Fruit fly (Drosophila melanogaster) whole organism, embryonic: ENCODE data around the gene CG6689.

Source experiments
- CG10267 ChIP-seq: fragments of 200-800 bp; sonication (Bioruptor generic); optimal IDR thresholded peaks from 2 replicates; lab custom pipeline; 2018; ENCODE audit warnings: missing biosample characterization, mild to moderate bottlenecking, missing genetic modification characterization, moderate library complexity
- CG10565 ChIP-seq: fragments of 200-800 bp; sonication (Bioruptor generic); optimal IDR thresholded peaks from 3 replicates; lab custom pipeline; 2016; ENCODE audit warnings: missing biosample characterization, mild to moderate bottlenecking, missing genetic modification characterization
- CG12659 ChIP-seq: fragments of 200-800 bp; sonication (Bioruptor generic); optimal IDR thresholded peaks from 3 replicates; lab custom pipeline; 2017; ENCODE audit warnings: mild to moderate bottlenecking, missing biosample characterization, missing genetic modification reagents, missing genetic modification characterization
- CG13287 ChIP-seq: fragments of 200-800 bp; sonication (Bioruptor generic); IDR thresholded peaks from 2 replicates; pipeline ENCODE4 v1.3.6; 2022; ENCODE audit warnings: missing biosample characterization, missing genetic modification characterization; ENCODE audit not compliant: partially characterized antibody
- CG14050 ChIP-seq: fragments of 200-800 bp; sonication (Bioruptor generic); IDR thresholded peaks from 3 replicates; pipeline ENCODE4 v1.3.6; 2022; ENCODE audit warnings: missing biosample characterization, missing genetic modification characterization
- CG14710 ChIP-seq: fragments of 200-800 bp; sonication (Bioruptor generic); optimal IDR thresholded peaks from 3 replicates; lab custom pipeline; 2019; ENCODE audit warnings: missing biosample characterization, mild to moderate bottlenecking, missing genetic modification characterization, moderate library complexity
- CG1603 ChIP-seq: fragments of 200-800 bp; sonication (Bioruptor generic); optimal IDR thresholded peaks from 2 replicates; lab custom pipeline; 2019; ENCODE audit warnings: missing biosample characterization, mild to moderate bottlenecking, missing genetic modification characterization, moderate library complexity
- CG17361 ChIP-seq: fragments of 200-800 bp; sonication (Bioruptor generic); IDR thresholded peaks from 3 replicates; pipeline ENCODE4 v1.3.6; 2022; ENCODE audit warnings: missing biosample characterization, missing genetic modification characterization
- CG2712 ChIP-seq: fragments of 200-800 bp; optimal IDR thresholded peaks from 3 replicates; lab custom pipeline; 2019; ENCODE audit warnings: missing biosample characterization, mild to moderate bottlenecking, missing genetic modification characterization, moderate library complexity
- CG31365 ChIP-seq: fragments of 200-800 bp; sonication (Bioruptor generic); optimal IDR thresholded peaks from 2 replicates; lab custom pipeline; 2018; ENCODE audit warnings: missing biosample characterization, mild to moderate bottlenecking, missing genetic modification characterization
- CG3281 ChIP-seq: fragments of 200-800 bp; sonication (Bioruptor generic); optimal IDR thresholded peaks from 3 replicates; lab custom pipeline; 2017; ENCODE audit warnings: missing biosample characterization, mild to moderate bottlenecking, missing genetic modification characterization
- CG3407 ChIP-seq: fragments of 200-800 bp; sonication (Bioruptor generic); optimal IDR thresholded peaks from 2 replicates; lab custom pipeline; 2018; ENCODE audit warnings: missing biosample characterization, mild to moderate bottlenecking, missing genetic modification characterization
- CG34422 ChIP-seq: fragments of 200-800 bp; sonication (Bioruptor generic); IDR thresholded peaks from 3 replicates; pipeline ENCODE4 v1.3.6; 2022; ENCODE audit warnings: missing biosample characterization, missing genetic modification characterization
- CG8290 ChIP-seq, 3 experiments: fragments of 200-800 bp; sonication (Bioruptor generic); optimal IDR thresholded peaks; 2 replicates each; lab custom pipeline; 2016 to 2019; ENCODE audit warnings: missing biosample characterization in 3 of 3, missing genetic modification characterization in 3 of 3, mild to moderate bottlenecking in 2 of 3, moderate library complexity in 1 of 3
- CG9797 ChIP-seq: fragments of 200-800 bp; sonication (Bioruptor generic); optimal IDR thresholded peaks from 3 replicates; lab custom pipeline; 2018; ENCODE audit warnings: missing biosample characterization, mild to moderate bottlenecking, missing genetic modification characterization
- CoRest ChIP-seq: fragments of 200-800 bp; sonication (Bioruptor generic); optimal IDR thresholded peaks from 3 replicates; lab custom pipeline; 2018; ENCODE audit warnings: missing biosample characterization, mild to moderate bottlenecking, missing genetic modification characterization, moderate library complexity
- D ChIP-seq, 2 experiments: fragments of 200-800 bp in 1 of 2; fragments of >200 bp in 1 of 2; sonication (Bioruptor generic) in 1 of 2; optimal IDR thresholded peaks; 2 replicates in 1 of 2; 3 replicates in 1 of 2; lab custom pipeline; 2017; ENCODE audit warnings: mild to moderate bottlenecking in 1 of 2, missing biosample characterization in 1 of 2, missing genetic modification characterization in 1 of 2, missing genetic modification reagents in 1 of 2
- Dp ChIP-seq: fragments of 200-800 bp; sonication (Bioruptor generic); optimal IDR thresholded peaks from 2 replicates; lab custom pipeline; 2018; ENCODE audit warnings: missing biosample characterization, mild to moderate bottlenecking, missing genetic modification characterization, moderate library complexity
- E2f2 ChIP-seq: fragments of 200-800 bp; sonication (Bioruptor generic); IDR thresholded peaks from 2 replicates; pipeline ENCODE4 v1.3.6; 2022; ENCODE audit warnings: missing biosample characterization, missing genetic modification characterization
- HLHmδ ChIP-seq: fragments of 200-800 bp; sonication (Bioruptor generic); optimal IDR thresholded peaks from 2 replicates; lab custom pipeline; 2018; ENCODE audit warnings: missing biosample characterization, mild to moderate bottlenecking, missing genetic modification characterization, moderate library complexity
- HmgZ ChIP-seq: fragments of 200-800 bp; sonication (Bioruptor generic); optimal IDR thresholded peaks from 2 replicates; lab custom pipeline; 2018; ENCODE audit warnings: missing biosample characterization, mild to moderate bottlenecking, missing genetic modification characterization
- Hmx ChIP-seq: fragments of 200-800 bp; sonication (Bioruptor generic); optimal IDR thresholded peaks from 2 replicates; lab custom pipeline; 2016; ENCODE audit warnings: missing biosample characterization, missing genetic modification characterization
- Lhr ChIP-seq: fragments of 200-800 bp; sonication (Bioruptor generic); optimal IDR thresholded peaks from 3 replicates; lab custom pipeline; 2017; ENCODE audit warnings: mild to moderate bottlenecking, missing biosample characterization, missing genetic modification reagents, missing genetic modification characterization
- Med ChIP-seq: fragments of 200-800 bp; sonication (Bioruptor generic); peaks from one replicate; lab custom pipeline; 2016; ENCODE audit warnings: missing biosample characterization, missing genetic modification characterization, mild to moderate bottlenecking, inconsistent platforms, moderate library complexity
- Opbp ChIP-seq: fragments of 200-800 bp; sonication (Bioruptor generic); IDR thresholded peaks from 3 replicates; pipeline ENCODE4 v1.3.6; 2022; ENCODE audit warnings: missing biosample characterization, missing genetic modification characterization; ENCODE audit not compliant: partially characterized antibody
- Sin3A ChIP-seq: fragments of >200 bp; optimal IDR thresholded peaks from 2 replicates; lab custom pipeline; 2018
- Six4 ChIP-seq: fragments of 200-800 bp; sonication (Bioruptor generic); optimal IDR thresholded peaks from 2 replicates; lab custom pipeline; 2016; ENCODE audit warnings: missing biosample characterization, missing genetic modification characterization
- Trl ChIP-seq, 3 experiments: fragments of >200 bp in 2 of 3; fragments of 200-800 bp in 1 of 3; sonication (Bioruptor generic) in 1 of 3; optimal IDR thresholded peaks; 2 replicates in 1 of 3; 3 replicates in 2 of 3; lab custom pipeline; 2016 to 2017; ENCODE audit warnings: missing biosample characterization in 1 of 3, missing genetic modification characterization in 1 of 3
- bab2 ChIP-seq: fragments of 200-800 bp; sonication (Bioruptor generic); optimal IDR thresholded peaks from 2 replicates; lab custom pipeline; 2016; ENCODE audit warnings: missing biosample characterization, missing genetic modification characterization
- crol ChIP-seq: fragments of 200-800 bp; sonication (Bioruptor generic); IDR thresholded peaks from 2 replicates; pipeline ENCODE4 v1.3.6; 2022; ENCODE audit warnings: missing biosample characterization, missing genetic modification characterization
- gfzf ChIP-seq: fragments of 200-800 bp; sonication (Bioruptor generic); optimal IDR thresholded peaks from 2 replicates; lab custom pipeline; 2016; ENCODE audit warnings: missing biosample characterization, mild to moderate bottlenecking, missing genetic modification characterization, moderate library complexity
- grau ChIP-seq: fragments of 200-800 bp; optimal IDR thresholded peaks from 3 replicates; lab custom pipeline; 2019; ENCODE audit warnings: missing biosample characterization, mild to moderate bottlenecking, missing genetic modification characterization, moderate library complexity
- ham ChIP-seq: fragments of 200-800 bp; sonication (Bioruptor generic); IDR thresholded peaks from 2 replicates; pipeline ENCODE4 v1.3.6; 2022; ENCODE audit warnings: missing biosample characterization, missing genetic modification characterization
- knrl ChIP-seq: fragments of 200-800 bp; sonication (Bioruptor generic); IDR thresholded peaks from 3 replicates; pipeline ENCODE4 v1.3.6; 2022; ENCODE audit warnings: missing biosample characterization, missing genetic modification characterization; ENCODE audit not compliant: partially characterized antibody
- nom ChIP-seq: fragments of 200-800 bp; sonication (Bioruptor generic); optimal IDR thresholded peaks from 2 replicates; lab custom pipeline; 2017; ENCODE audit warnings: missing biosample characterization, missing genetic modification characterization, mild to moderate bottlenecking, moderate library complexity, missing genetic modification reagents
- otp ChIP-seq: fragments of 200-800 bp; sonication (Bioruptor generic); IDR thresholded peaks from 3 replicates; pipeline ENCODE4, ENCODE4 v1.3.6; 2022; ENCODE audit warnings: missing biosample characterization, missing genetic modification characterization
- pfk ChIP-seq: fragments of 200-800 bp; sonication (Bioruptor generic); optimal IDR thresholded peaks from 2 replicates; lab custom pipeline; 2018; ENCODE audit warnings: missing biosample characterization, mild to moderate bottlenecking, missing genetic modification characterization, moderate library complexity
- phol ChIP-seq: fragments of 200-800 bp; sonication (Bioruptor generic); optimal IDR thresholded peaks from 3 replicates; lab custom pipeline; 2018; ENCODE audit warnings: missing biosample characterization, mild to moderate bottlenecking, missing genetic modification characterization, moderate library complexity
- row ChIP-seq: fragments of 200-800 bp; sonication (Bioruptor generic); IDR thresholded peaks from 3 replicates; pipeline ENCODE4 v1.3.6; 2022; ENCODE audit warnings: missing biosample characterization, missing genetic modification characterization
- stwl ChIP-seq: fragments of 200-800 bp; sonication (Bioruptor generic); optimal IDR thresholded peaks from 3 replicates; lab custom pipeline; 2018; ENCODE audit warnings: missing biosample characterization, mild to moderate bottlenecking, missing genetic modification characterization, moderate library complexity
- trem ChIP-seq: fragments of 200-800 bp; optimal IDR thresholded peaks from 3 replicates; lab custom pipeline; 2019; ENCODE audit warnings: missing biosample characterization, mild to moderate bottlenecking, missing genetic modification characterization, moderate library complexity

Gene CG6689

dm6 chr3R:11234918-11235371 lies 15.1 kb upstream of the CG6689 start, which contains the start of the genes Arfip and CG17721 (continued):
- TF ChIP-seq HmgZ (tag; lab: Kevin White, UChicago), result peak; percentile 35
- TF ChIP-seq CG8290 (GFP tag; optimal IDR thresholded peaks at IDR 0.05; lab: Kevin White, UChicago), result peak; percentile 10
- TF ChIP-seq CG8290 (tag; optimal IDR thresholded peaks at IDR 0.05; lab: Kevin White, UChicago), result no peak
- no peak for TF ChIP-seq CG3407 (GFP tag; lab: Kevin White, UChicago)
- TF ChIP-seq CG10267 (tag; lab: Kevin White, UChicago), result peak; percentile 16
- TF ChIP-seq otp (GFP tag; lab: Robert Waterston, UW), result no peak
- peak; percentile 93 for TF ChIP-seq CG14710 (tag; lab: Kevin White, UChicago)
- peak; percentile 67 for TF ChIP-seq CG1603 (tag; lab: Kevin White, UChicago)
- peak; percentile 81 for TF ChIP-seq CG12659 (GFP tag; lab: Kevin White, UChicago)
- TF ChIP-seq CG9797 (GFP tag; lab: Kevin White, UChicago), result peak; percentile 92
- TF ChIP-seq Lhr (GFP tag; lab: Kevin White, UChicago), result peak; percentile 72
- peak; percentile 58 for TF ChIP-seq E2f2
- peak; percentile 19 for TF ChIP-seq CG2712
- peak; percentile 33; the same call in 1 of the 3 replicates for TF ChIP-seq knrl
- no peak for TF ChIP-seq nom (GFP tag; lab: Kevin White, UChicago)
- peak; percentile 74 for TF ChIP-seq trem (tag; lab: Kevin White, UChicago)
- peak; percentile 51 for TF ChIP-seq Med
- no peak for TF ChIP-seq CG14050 (GFP tag; lab: Robert Waterston, UW)
- TF ChIP-seq D (optimal IDR thresholded peaks at IDR 0.05; lab: Kevin White, UChicago), result peak; percentile 51
- no peak for TF ChIP-seq D (GFP tag; optimal IDR thresholded peaks at IDR 0.05; lab: Kevin White, UChicago)
- peak; percentile 44 for TF ChIP-seq stwl (tag; lab: Kevin White, UChicago)
- TF ChIP-seq CG31365 (tag; lab: Kevin White, UChicago), result peak; percentile 89
- TF ChIP-seq CG3281 (GFP tag; lab: Kevin White, UChicago), result no peak
- TF ChIP-seq Opbp (GFP tag; lab: Robert Waterston, UW), result peak; percentile 46; the same call in 2 of the 3 replicates
- peak; percentile 53; the same call in 1 of the 3 replicates for TF ChIP-seq CG34422 (GFP tag; lab: Robert Waterston, UW)
- TF ChIP-seq Sin3A, result peak; percentile 93
- TF ChIP-seq ham (GFP tag; lab: Robert Waterston, UW), result no peak
- no peak for TF ChIP-seq bab2 (GFP tag; lab: Kevin White, UChicago)
- TF ChIP-seq CG17361 (GFP tag; lab: Robert Waterston, UW), result 0 out of 3 replicates have a peak, but pooled peaks have one; percentile 17
- peak; percentile 96 for TF ChIP-seq pfk (GFP tag; lab: Kevin White, UChicago)
- no peak for TF ChIP-seq Six4
- TF ChIP-seq CG10565 (GFP tag; lab: Kevin White, UChicago), result no peak
- peak; percentile 7 for TF ChIP-seq phol (tag; lab: Kevin White, UChicago)
- no peak for TF ChIP-seq crol (GFP tag; lab: Robert Waterston, UW)
- peak; percentile 52 for TF ChIP-seq CoRest (tag; lab: Kevin White, UChicago)
- TF ChIP-seq gfzf, result peak; percentile 95
- TF ChIP-seq Trl (optimal IDR thresholded peaks at IDR 0.05; lab: Kevin White, UChicago), result no peak
- TF ChIP-seq Trl (GFP tag; optimal IDR thresholded peaks at IDR 0.05; lab: Kevin White, UChicago), result no peak
- peak; percentile 32; the same call in 1 of the 2 replicates for TF ChIP-seq CG13287
- TF ChIP-seq HLHmδ (GFP tag; lab: Kevin White, UChicago), result peak; percentile 12
- peak; percentile 63 for TF ChIP-seq row
- TF ChIP-seq Dp (GFP tag; lab: Kevin White, UChicago), result peak; percentile 44
- no peak for TF ChIP-seq Hmx
- TF ChIP-seq grau (tag; lab: Kevin White, UChicago), result peak; percentile 20
